Worm (Caenorhabditis elegans) whole organism, young adult: ENCODE results near the gene rpt-2.

Experiments
- C17E4.6 ChIP-seq: fragments of 200-800 bp; sonication (Bioruptor generic); IDR thresholded peaks from 2 replicates; pipeline ENCODE4 v1.3.6; 2022; ENCODE audit warnings: missing genetic modification reagents, missing genetic modification characterization, missing compliant biosample characterization
- F39B2.1 ChIP-seq: fragments of 200-800 bp; sonication (Bioruptor generic); IDR thresholded peaks from 2 replicates; pipeline ENCODE4 v1.3.6; 2022; ENCODE audit warnings: missing genetic modification reagents, missing genetic modification characterization, missing compliant biosample characterization
- F49E8.2 ChIP-seq: sonication (generic microtip); optimal IDR thresholded peaks from 3 replicates; lab custom pipeline; 2017; ENCODE audit warnings: missing genetic modification characterization, mild to moderate bottlenecking, missing compliant biosample characterization, antibody characterized with exemption, moderate library complexity; ENCODE audit not compliant: insufficient read depth
- K11D2.4 ChIP-seq: fragments of 200-800 bp; sonication (Bioruptor generic); IDR thresholded peaks from 2 replicates; pipeline ENCODE4 v1.3.6; 2022; ENCODE audit warnings: missing genetic modification reagents, missing genetic modification characterization, missing compliant biosample characterization
- K12H6.12 ChIP-seq: fragments of 200-800 bp; sonication (Bioruptor generic); optimal IDR thresholded peaks from 2 replicates; lab custom pipeline; 2018; ENCODE audit warnings: mild to moderate bottlenecking, missing genetic modification characterization, missing compliant biosample characterization
- Y53G8AR.9 ChIP-seq: fragments of 200-800 bp; sonication (Bioruptor generic); conservative IDR thresholded peaks from 2 replicates; pipeline ENCODE4 v1.3.6; 2022; ENCODE audit warnings: missing genetic modification reagents, missing genetic modification characterization, missing compliant biosample characterization
- ZK185.1 ChIP-seq: sonication (generic microtip); optimal IDR thresholded peaks from 2 replicates; lab custom pipeline; 2016; ENCODE audit warnings: mild to moderate bottlenecking, missing genetic modification characterization, missing compliant biosample characterization; ENCODE audit not compliant: poor library complexity, severe bottlenecking
- attf-5 ChIP-seq: fragments of 200-800 bp; sonication (Bioruptor generic); optimal IDR thresholded peaks from 2 replicates; lab custom pipeline; 2018; ENCODE audit warnings: mild to moderate bottlenecking, missing genetic modification characterization, missing compliant biosample characterization
- bed-2 ChIP-seq: fragments of 200-800 bp; sonication (Bioruptor generic); IDR thresholded peaks from 2 replicates; pipeline ENCODE4 v1.3.6; 2022; ENCODE audit warnings: missing genetic modification reagents, missing genetic modification characterization, missing compliant biosample characterization
- cebp-1 ChIP-seq, 2 experiments: fragments of 200-800 bp in 1 of 2; sonication (Bioruptor generic) in 1 of 2; sonication (generic microtip) in 1 of 2; IDR thresholded peaks in 1 of 2; optimal IDR thresholded peaks in 1 of 2; 2 replicates each; pipeline versions ENCODE4 v1.3.6 to Lab custom; 2017 to 2022; ENCODE audit warnings: missing compliant biosample characterization in 2 of 2, missing genetic modification characterization in 2 of 2, mild to moderate bottlenecking in 1 of 2, missing genetic modification reagents in 1 of 2, moderate library complexity in 1 of 2
- ceh-91 ChIP-seq: fragments of 200-800 bp; sonication (Bioruptor generic); IDR thresholded peaks from 2 replicates; pipeline ENCODE4 v1.3.6; 2022; ENCODE audit warnings: missing genetic modification reagents, missing genetic modification characterization, missing compliant biosample characterization
- dox-1 ChIP-seq: fragments of 200-800 bp; sonication (Bioruptor generic); IDR thresholded peaks from 2 replicates; pipeline ENCODE4 v1.3.6; 2022; ENCODE audit warnings: missing genetic modification reagents, missing genetic modification characterization, missing compliant biosample characterization
- egl-44 ChIP-seq: fragments of 200-800 bp; sonication (Bioruptor generic); IDR thresholded peaks from 2 replicates; pipeline ENCODE4 v1.3.6; 2022; ENCODE audit warnings: missing genetic modification reagents, missing genetic modification characterization, missing compliant biosample characterization
- egrh-3 ChIP-seq: fragments of 200-800 bp; sonication (Bioruptor generic); IDR thresholded peaks from 2 replicates; pipeline ENCODE4 v1.3.6; 2022; ENCODE audit warnings: missing genetic modification reagents, missing genetic modification characterization, missing compliant biosample characterization
- ets-4 ChIP-seq: fragments of 200-800 bp; sonication (Bioruptor generic); optimal IDR thresholded peaks from 2 replicates; lab custom pipeline; 2018; ENCODE audit warnings: mild to moderate bottlenecking, missing genetic modification characterization, missing compliant biosample characterization
- hsf-1 ChIP-seq: fragments of 200-800 bp; sonication (Bioruptor generic); IDR thresholded peaks from 2 replicates; pipeline ENCODE4 v1.3.6; 2022; ENCODE audit warnings: missing genetic modification reagents, missing genetic modification characterization, missing compliant biosample characterization
- let-607 ChIP-seq, 2 experiments: fragments of 200-800 bp in 1 of 2; sonication (Bioruptor generic) in 1 of 2; sonication (generic microtip) in 1 of 2; optimal IDR thresholded peaks; 2 replicates each; lab custom pipeline; 2016 to 2018; ENCODE audit warnings: mild to moderate bottlenecking in 2 of 2, missing compliant biosample characterization in 2 of 2, missing genetic modification characterization in 2 of 2, moderate library complexity in 2 of 2, missing genotype in 1 of 2
- lin-40 ChIP-seq: sonication (generic microtip); optimal IDR thresholded peaks from 2 replicates; lab custom pipeline; 2016; ENCODE audit warnings: missing genetic modification characterization, mild to moderate bottlenecking, missing compliant biosample characterization, missing genotype, missing genetic modification reagents
- lsl-1 ChIP-seq: fragments of 200-800 bp; sonication (Bioruptor generic); optimal IDR thresholded peaks from 2 replicates; lab custom pipeline; 2018; ENCODE audit warnings: mild to moderate bottlenecking, missing genetic modification characterization, moderate library complexity, missing compliant biosample characterization
- lsy-27 ChIP-seq: sonication (generic microtip); optimal IDR thresholded peaks from 2 replicates; lab custom pipeline; 2017; ENCODE audit warnings: missing genetic modification characterization, mild to moderate bottlenecking, missing compliant biosample characterization, antibody characterized with exemption, missing genotype, borderline replicate concordance; ENCODE audit not compliant: insufficient read depth
- mcd-1 ChIP-seq: fragments of 200-800 bp; sonication (Bioruptor generic); IDR thresholded peaks from 2 replicates; pipeline ENCODE4 v1.3.6; 2022; ENCODE audit warnings: missing genetic modification reagents, missing genetic modification characterization, missing compliant biosample characterization
- mel-28 ChIP-seq: sonication (generic microtip); optimal IDR thresholded peaks from 2 replicates; lab custom pipeline; 2016; ENCODE audit warnings: borderline replicate concordance, mild to moderate bottlenecking, missing genetic modification characterization, missing compliant biosample characterization
- mxl-1 ChIP-seq: sonication (generic microtip); optimal IDR thresholded peaks from 2 replicates; lab custom pipeline; 2016; ENCODE audit warnings: missing genetic modification characterization, missing compliant biosample characterization
- nfya-1 ChIP-seq: sonication (generic microtip); optimal IDR thresholded peaks from 2 replicates; lab custom pipeline; 2017; ENCODE audit warnings: antibody characterized with exemption, missing compliant biosample characterization, missing genetic modification characterization, borderline replicate concordance; ENCODE audit not compliant: insufficient read depth
- nfya-2 ChIP-seq: fragments of 200-800 bp; sonication (Bioruptor generic); IDR thresholded peaks from 2 replicates; pipeline ENCODE4 v1.3.6; 2022; ENCODE audit warnings: missing genetic modification reagents, missing genetic modification characterization, missing compliant biosample characterization
- nhr-27 ChIP-seq: fragments of 200-800 bp; sonication (Bioruptor generic); optimal IDR thresholded peaks from 2 replicates; lab custom pipeline; 2018; ENCODE audit warnings: mild to moderate bottlenecking, missing genetic modification characterization, moderate library complexity, missing compliant biosample characterization
- nhr-80 ChIP-seq: sonication (generic microtip); optimal IDR thresholded peaks from 2 replicates; lab custom pipeline; 2016; ENCODE audit warnings: missing genetic modification characterization, missing compliant biosample characterization
- rcor-1 ChIP-seq: fragments of 200-800 bp; sonication (Bioruptor generic); IDR thresholded peaks from 2 replicates; pipeline ENCODE4 v1.3.6; 2022; ENCODE audit warnings: missing genetic modification reagents, missing genetic modification characterization, missing compliant biosample characterization
- rec-8 ChIP-seq, 2 experiments: sonication (generic microtip); optimal IDR thresholded peaks; 2 replicates each; lab custom pipeline; 2016; ENCODE audit warnings: mild to moderate bottlenecking in 2 of 2, missing genetic modification characterization in 2 of 2, missing genetic modification reagents in 2 of 2, missing genotype in 2 of 2, missing biosample characterization in 1 of 2, missing compliant biosample characterization in 1 of 2, moderate library complexity in 1 of 2
- rpc-1 ChIP-seq, 2 experiments: fragments of 150-350 bp in 1 of 2; sonication (generic microtip) in 1 of 2; optimal IDR thresholded peaks; 2 replicates each; lab custom pipeline; 2014 to 2018; ENCODE audit warnings: missing biosample characterization in 1 of 2, missing genetic modification characterization in 1 of 2, missing genetic modification reagents in 1 of 2, missing genotype in 1 of 2
- sdz-38 ChIP-seq: sonication (generic microtip); optimal IDR thresholded peaks from 2 replicates; lab custom pipeline; 2016; ENCODE audit warnings: missing genotype, missing genetic modification characterization, missing compliant biosample characterization
- snpc-1.1 ChIP-seq: sonication (generic microtip); optimal IDR thresholded peaks from 2 replicates; lab custom pipeline; 2017; ENCODE audit warnings: missing genetic modification characterization, mild to moderate bottlenecking, missing compliant biosample characterization, antibody characterized with exemption, moderate library complexity, missing genotype, missing genetic modification reagents; ENCODE audit not compliant: insufficient read depth
- sptf-2 ChIP-seq: fragments of 200-800 bp; sonication (Bioruptor generic); optimal IDR thresholded peaks from 2 replicates; lab custom pipeline; 2018; ENCODE audit warnings: mild to moderate bottlenecking, missing genetic modification characterization, missing compliant biosample characterization
- unc-62 ChIP-seq: fragments of 150-350 bp; optimal IDR thresholded peaks from 2 replicates; lab custom pipeline; 2014; ENCODE audit warnings: missing biosample characterization, missing genetic modification reagents, missing genetic modification characterization
- xnd-1 ChIP-seq: sonication (generic microtip); optimal IDR thresholded peaks from 2 replicates; lab custom pipeline; 2016; ENCODE audit warnings: missing genotype, missing genetic modification reagents, missing genetic modification characterization, missing compliant biosample characterization
- ztf-18 ChIP-seq: sonication (generic microtip); optimal IDR thresholded peaks from 2 replicates; lab custom pipeline; 2016; ENCODE audit warnings: missing genotype, mild to moderate bottlenecking, missing genetic modification characterization, missing compliant biosample characterization
- ztf-3 ChIP-seq: fragments of 200-800 bp; sonication (Bioruptor generic); optimal IDR thresholded peaks from 2 replicates; lab custom pipeline; 2018; ENCODE audit warnings: mild to moderate bottlenecking, missing genetic modification characterization, missing compliant biosample characterization
- ztf-6 ChIP-seq: fragments of 200-800 bp; sonication (Bioruptor generic); IDR thresholded peaks from 2 replicates; pipeline ENCODE4 v1.3.6; 2022; ENCODE audit warnings: missing genetic modification reagents, missing genetic modification characterization, missing compliant biosample characterization

rpt-2 gene

DNA sequence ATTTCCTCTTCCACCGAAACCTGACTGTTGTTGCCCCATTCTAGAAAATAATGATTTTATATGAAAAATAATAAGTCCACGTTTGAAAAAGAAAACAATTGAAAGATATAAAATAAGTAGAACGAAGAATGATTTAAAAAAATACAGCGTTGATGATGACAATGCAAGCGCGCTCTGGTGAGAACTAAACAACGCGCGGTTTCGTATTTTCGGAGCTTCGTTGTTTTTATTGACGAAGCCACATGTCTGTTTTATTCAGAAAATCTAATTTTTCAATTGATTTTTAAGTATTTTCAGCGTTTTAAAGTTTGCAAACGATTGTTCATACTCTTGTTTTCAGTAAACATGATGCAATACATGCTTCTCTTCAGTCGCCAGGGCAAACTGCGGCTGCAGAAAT lies at the start of gene rpt-2, which contains the start of gene aps-1 (continued):
- TF ChIP-seq xnd-1 (tag; lab: Kevin White, UChicago): no peak
- no peak for TF ChIP-seq nhr-27 (tag; lab: Kevin White, UChicago)
- TF ChIP-seq lin-40: peak; percentile 58
- no peak for TF ChIP-seq egrh-3 (GFP tag; lab: Robert Waterston, UW)
- no peak for TF ChIP-seq nfya-1 (tag; lab: Kevin White, UChicago)
- peak in 1 of 2 experiments; percentile 33 for TF ChIP-seq let-607 (tag; optimal IDR thresholded peaks at IDR 0.05; lab: Kevin White, UChicago)
- TF ChIP-seq rec-8 (tag; optimal IDR thresholded peaks at IDR 0.05; lab: Kevin White, UChicago): no peak
- no peak for TF ChIP-seq F49E8.2 (tag; lab: Kevin White, UChicago)
- no peak for TF ChIP-seq ets-4 (GFP tag; lab: Kevin White, UChicago)
- TF ChIP-seq K11D2.4 (GFP tag; lab: Robert Waterston, UW): no peak
- TF ChIP-seq nhr-80: no peak
- TF ChIP-seq Y53G8AR.9 (GFP tag; lab: Robert Waterston, UW): no peak
- no peak for TF ChIP-seq unc-62 (GFP tag; lab: Kevin White, UChicago)
- peak; percentile 79 for TF ChIP-seq attf-5 (GFP tag; lab: Kevin White, UChicago)
- TF ChIP-seq C17E4.6 (GFP tag; lab: Robert Waterston, UW): no peak
- no peak for TF ChIP-seq F39B2.1
- no peak for TF ChIP-seq egl-44 (GFP tag; lab: Robert Waterston, UW)
- TF ChIP-seq ZK185.1 (tag; lab: Kevin White, UChicago): peak; percentile 38
- no peak for TF ChIP-seq rpc-1 (optimal IDR thresholded peaks at IDR 0.05; lab: Kevin White, UChicago)
- TF ChIP-seq rpc-1 (tag; optimal IDR thresholded peaks at IDR 0.05; lab: Kevin White, UChicago): no peak
- TF ChIP-seq sptf-2 (GFP tag; lab: Kevin White, UChicago): no peak
- no peak for TF ChIP-seq dox-1
- no peak for TF ChIP-seq rcor-1 (GFP tag; lab: Robert Waterston, UW)
- no peak for TF ChIP-seq K12H6.12 (tag; lab: Kevin White, UChicago)
- no peak for TF ChIP-seq mel-28 (tag; lab: Kevin White, UChicago)
- TF ChIP-seq mxl-1 (tag; lab: Kevin White, UChicago): no peak
- no peak for TF ChIP-seq nfya-2 (GFP tag; lab: Robert Waterston, UW)

DNA sequence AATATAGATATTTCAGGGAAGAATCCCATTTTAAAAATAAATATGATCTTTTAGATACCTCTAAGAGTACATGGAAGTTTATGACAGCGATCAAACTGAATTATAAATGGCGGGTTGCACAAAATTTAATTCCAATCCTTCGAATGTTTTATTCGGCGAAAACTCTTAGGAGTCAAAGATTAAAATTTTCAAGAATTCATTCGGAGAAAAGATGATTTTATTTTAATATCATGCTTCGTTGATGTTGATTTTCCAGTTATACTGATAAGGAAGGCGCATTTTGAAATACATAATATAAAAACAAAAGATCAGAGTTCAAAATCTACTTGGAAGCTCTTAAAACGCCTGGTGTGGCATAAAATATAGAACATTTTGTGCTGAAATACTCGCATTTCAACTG lies 49.6 kb upstream of the rpt-2 start, which contains the start of gene srh-10:
Gene srh-10 (minus strand): TSS at position 29 of the 400 bp plus-strand sequence.
- TF ChIP-seq sdz-38 (tag; lab: Kevin White, UChicago) (no peak), hsf-1 (GFP tag; lab: Robert Waterston, UW) (no peak), lsy-27 (tag; lab: Kevin White, UChicago) (no peak), snpc-1.1 (no peak), lsl-1 (GFP tag; lab: Kevin White, UChicago) (no peak), ztf-18 (tag; lab: Kevin White, UChicago) (no peak), cebp-1 (GFP tag; IDR thresholded peaks at IDR 0.05; lab: Robert Waterston, UW) (no peak), cebp-1 (tag; optimal IDR thresholded peaks at IDR 0.05; lab: Kevin White, UChicago) (no peak), ceh-91 (GFP tag; lab: Robert Waterston, UW) (no peak), K11D2.4 (GFP tag; lab: Robert Waterston, UW) (no peak), mcd-1 (no peak), mxl-1 (tag; lab: Kevin White, UChicago) (no peak), ztf-6 (no peak), rcor-1 (GFP tag; lab: Robert Waterston, UW) (no peak), ztf-3 (no peak), bed-2 (GFP tag; lab: Robert Waterston, UW) (no peak)
- TF ChIP-seq, all 124 proteins: peak for 0
